Worm (Caenorhabditis elegans) whole organism, young adult: ENCODE measurements around the gene F55G1.6.
A peak's percentile ranks its signal among the peaks of the same experiment; 100 is the strongest.

Source experiments
- B0019.2 ChIP-seq: fragments of 200-800 bp; sonication (Bioruptor generic); conservative IDR thresholded peaks from 2 replicates; pipeline ENCODE4 v1.3.6; 2022; ENCODE audit warnings: missing genetic modification reagents, missing genetic modification characterization, missing compliant biosample characterization
- B0336.3 ChIP-seq: fragments of 200-800 bp; sonication (Bioruptor generic); IDR thresholded peaks from 2 replicates; pipeline ENCODE4 v1.3.6; 2022; ENCODE audit warnings: missing genetic modification characterization, missing compliant biosample characterization
- C17E4.6 ChIP-seq: fragments of 200-800 bp; sonication (Bioruptor generic); IDR thresholded peaks from 2 replicates; pipeline ENCODE4 v1.3.6; 2022; ENCODE audit warnings: missing genetic modification reagents, missing genetic modification characterization, missing compliant biosample characterization
- D2030.7 ChIP-seq: fragments of 200-800 bp; sonication (Bioruptor generic); IDR thresholded peaks from 2 replicates; pipeline ENCODE4 v1.3.6; 2022; ENCODE audit warnings: missing genetic modification reagents, missing genetic modification characterization, missing compliant biosample characterization
- F37B4.10 ChIP-seq: fragments of 200-800 bp; sonication (Bioruptor generic); IDR thresholded peaks from 2 replicates; pipeline ENCODE4 v1.3.6; 2022; ENCODE audit warnings: missing genetic modification characterization, missing compliant biosample characterization
- F39B2.1 ChIP-seq: fragments of 200-800 bp; sonication (Bioruptor generic); IDR thresholded peaks from 2 replicates; pipeline ENCODE4 v1.3.6; 2022; ENCODE audit warnings: missing genetic modification reagents, missing genetic modification characterization, missing compliant biosample characterization
- T26A5.8 ChIP-seq: sonication (generic microtip); optimal IDR thresholded peaks from 2 replicates; lab custom pipeline; 2016; ENCODE audit warnings: missing genetic modification characterization, missing compliant biosample characterization
- Y53G8AR.9 ChIP-seq: fragments of 200-800 bp; sonication (Bioruptor generic); conservative IDR thresholded peaks from 2 replicates; pipeline ENCODE4 v1.3.6; 2022; ENCODE audit warnings: missing genetic modification reagents, missing genetic modification characterization, missing compliant biosample characterization
- Y79H2A.3 ChIP-seq: fragments of 200-800 bp; sonication (Bioruptor generic); conservative IDR thresholded peaks from 2 replicates; pipeline ENCODE4 v1.3.6; 2022; ENCODE audit warnings: missing genetic modification reagents, missing genetic modification characterization, missing compliant biosample characterization
- Y95B8A.8 ChIP-seq: fragments of 200-800 bp; sonication (Bioruptor generic); IDR thresholded peaks from 2 replicates; pipeline ENCODE4 v1.3.6; 2022; ENCODE audit warnings: missing genetic modification reagents, missing genetic modification characterization, missing compliant biosample characterization
- attf-5 ChIP-seq: fragments of 200-800 bp; sonication (Bioruptor generic); optimal IDR thresholded peaks from 2 replicates; lab custom pipeline; 2018; ENCODE audit warnings: mild to moderate bottlenecking, missing genetic modification characterization, missing compliant biosample characterization
- ceh-100 ChIP-seq: fragments of 200-800 bp; sonication (Bioruptor generic); IDR thresholded peaks from 2 replicates; pipeline ENCODE4 v1.3.6; 2022; ENCODE audit warnings: missing genetic modification reagents, missing genetic modification characterization, missing compliant biosample characterization
- ceh-40 ChIP-seq: fragments of 200-800 bp; sonication (Bioruptor generic); IDR thresholded peaks from 2 replicates; pipeline ENCODE4 v1.3.6; 2022; ENCODE audit warnings: missing genetic modification characterization, missing compliant biosample characterization
- ceh-58 ChIP-seq: fragments of 200-800 bp; sonication (Bioruptor generic); IDR thresholded peaks from 2 replicates; pipeline ENCODE4 v1.3.6; 2022; ENCODE audit warnings: missing genetic modification characterization, missing compliant biosample characterization
- chd-7 ChIP-seq: sonication (generic microtip); optimal IDR thresholded peaks from 2 replicates; lab custom pipeline; 2016; ENCODE audit warnings: mild to moderate bottlenecking, missing genetic modification characterization, moderate library complexity, missing compliant biosample characterization
- dox-1 ChIP-seq: fragments of 200-800 bp; sonication (Bioruptor generic); IDR thresholded peaks from 2 replicates; pipeline ENCODE4 v1.3.6; 2022; ENCODE audit warnings: missing genetic modification reagents, missing genetic modification characterization, missing compliant biosample characterization
- egl-18 ChIP-seq: fragments of 200-800 bp; sonication (Bioruptor generic); IDR thresholded peaks from 2 replicates; pipeline ENCODE4 v1.3.6; 2022; ENCODE audit warnings: missing genetic modification reagents, missing genetic modification characterization, missing compliant biosample characterization
- egrh-3 ChIP-seq: fragments of 200-800 bp; sonication (Bioruptor generic); IDR thresholded peaks from 2 replicates; pipeline ENCODE4 v1.3.6; 2022; ENCODE audit warnings: missing genetic modification reagents, missing genetic modification characterization, missing compliant biosample characterization
- ekl-4 ChIP-seq: fragments of 200-800 bp; sonication (Bioruptor generic); IDR thresholded peaks from 2 replicates; pipeline ENCODE4 v1.3.6; 2022; ENCODE audit warnings: missing genetic modification reagents, missing genetic modification characterization, missing compliant biosample characterization
- fkh-3 ChIP-seq: sonication (generic microtip); optimal IDR thresholded peaks from 2 replicates; lab custom pipeline; 2016; ENCODE audit warnings: mild to moderate bottlenecking, missing genetic modification characterization, missing compliant biosample characterization
- hlh-12 ChIP-seq: sonication (generic microtip); optimal IDR thresholded peaks from 2 replicates; lab custom pipeline; 2016; ENCODE audit warnings: missing genetic modification characterization, missing compliant biosample characterization
- hrde-1 ChIP-seq: sonication (generic microtip); optimal IDR thresholded peaks from 2 replicates; lab custom pipeline; 2016; ENCODE audit warnings: missing genetic modification characterization, mild to moderate bottlenecking, missing compliant biosample characterization, moderate library complexity, missing genotype, missing genetic modification reagents, borderline replicate concordance
- hsf-1 ChIP-seq: fragments of 200-800 bp; sonication (Bioruptor generic); IDR thresholded peaks from 2 replicates; pipeline ENCODE4 v1.3.6; 2022; ENCODE audit warnings: missing genetic modification reagents, missing genetic modification characterization, missing compliant biosample characterization
- lag-1 ChIP-seq: fragments of 200-800 bp; sonication (Bioruptor generic); IDR thresholded peaks from 2 replicates; pipeline ENCODE4 v1.3.6; 2022; ENCODE audit warnings: missing genetic modification reagents, missing genetic modification characterization, missing compliant biosample characterization
- let-607 ChIP-seq, 2 experiments: fragments of 200-800 bp in 1 of 2; sonication (Bioruptor generic) in 1 of 2; sonication (generic microtip) in 1 of 2; optimal IDR thresholded peaks; 2 replicates each; lab custom pipeline; 2016 to 2018; ENCODE audit warnings: mild to moderate bottlenecking in 2 of 2, missing compliant biosample characterization in 2 of 2, missing genetic modification characterization in 2 of 2, moderate library complexity in 2 of 2, missing genotype in 1 of 2
- lin-26 ChIP-seq: fragments of 200-800 bp; sonication (Bioruptor generic); IDR thresholded peaks from 2 replicates; pipeline ENCODE4 v1.3.6; 2022; ENCODE audit warnings: missing genetic modification reagents, missing genetic modification characterization, missing compliant biosample characterization
- lsl-1 ChIP-seq: fragments of 200-800 bp; sonication (Bioruptor generic); optimal IDR thresholded peaks from 2 replicates; lab custom pipeline; 2018; ENCODE audit warnings: mild to moderate bottlenecking, missing genetic modification characterization, moderate library complexity, missing compliant biosample characterization
- madf-3 ChIP-seq: fragments of 200-800 bp; sonication (Bioruptor generic); IDR thresholded peaks from 2 replicates; pipeline ENCODE4 v1.3.6; 2022; ENCODE audit warnings: missing genetic modification reagents, missing genetic modification characterization, missing compliant biosample characterization
- madf-6 ChIP-seq: fragments of 200-800 bp; sonication (Bioruptor generic); IDR thresholded peaks from 2 replicates; pipeline ENCODE4 v1.3.6; 2022; ENCODE audit warnings: missing genetic modification reagents, missing genetic modification characterization, missing compliant biosample characterization
- mcd-1 ChIP-seq: fragments of 200-800 bp; sonication (Bioruptor generic); IDR thresholded peaks from 2 replicates; pipeline ENCODE4 v1.3.6; 2022; ENCODE audit warnings: missing genetic modification reagents, missing genetic modification characterization, missing compliant biosample characterization
- pbrm-1 ChIP-seq: fragments of 200-800 bp; sonication (Bioruptor generic); IDR thresholded peaks from 2 replicates; pipeline ENCODE4 v1.3.6; 2022; ENCODE audit warnings: missing genetic modification reagents, missing genetic modification characterization, missing compliant biosample characterization
- rcor-1 ChIP-seq: fragments of 200-800 bp; sonication (Bioruptor generic); IDR thresholded peaks from 2 replicates; pipeline ENCODE4 v1.3.6; 2022; ENCODE audit warnings: missing genetic modification reagents, missing genetic modification characterization, missing compliant biosample characterization
- sdz-38 ChIP-seq: sonication (generic microtip); optimal IDR thresholded peaks from 2 replicates; lab custom pipeline; 2016; ENCODE audit warnings: missing genotype, missing genetic modification characterization, missing compliant biosample characterization
- sptf-2 ChIP-seq: fragments of 200-800 bp; sonication (Bioruptor generic); optimal IDR thresholded peaks from 2 replicates; lab custom pipeline; 2018; ENCODE audit warnings: mild to moderate bottlenecking, missing genetic modification characterization, missing compliant biosample characterization
- tbx-9 ChIP-seq: sonication (generic microtip); optimal IDR thresholded peaks from 2 replicates; lab custom pipeline; 2016; ENCODE audit warnings: borderline replicate concordance, missing genetic modification characterization, inconsistent platforms, missing compliant biosample characterization
- ztf-25 ChIP-seq: fragments of 200-800 bp; sonication (Bioruptor generic); IDR thresholded peaks from 2 replicates; pipeline ENCODE4 v1.3.6; 2022; ENCODE audit warnings: missing genetic modification reagents, missing genetic modification characterization, missing compliant biosample characterization

The F55G1.6 gene

ce11 chrIV:7439377-7439776 is 33.9 kb upstream of the F55G1.6 start:
- TF ChIP-seq F39B2.1 (GFP tag; lab: Robert Waterston, UW) (no peak), C17E4.6 (GFP tag; lab: Robert Waterston, UW) (no peak), chd-7 (no peak), hrde-1 (tag; lab: Kevin White, UChicago) (no peak), attf-5 (GFP tag; lab: Kevin White, UChicago) (no peak), mcd-1 (GFP tag; lab: Robert Waterston, UW) (no peak), egrh-3 (GFP tag; lab: Robert Waterston, UW) (no peak), let-607 (tag; optimal IDR thresholded peaks at IDR 0.05; lab: Kevin White, UChicago) (no peak), sdz-38 (no peak), sptf-2 (GFP tag; lab: Kevin White, UChicago) (no peak), F37B4.10 (no peak), lsl-1 (GFP tag; lab: Kevin White, UChicago) (no peak), fkh-3 (tag; lab: Kevin White, UChicago) (no peak), B0336.3 (GFP tag; lab: Robert Waterston, UW) (no peak), T26A5.8 (tag; lab: Kevin White, UChicago) (no peak), hlh-12 (no peak), lag-1 (no peak), ztf-25 (GFP tag; lab: Robert Waterston, UW) (no peak), tbx-9 (tag; lab: Kevin White, UChicago) (no peak)

ce11 chrIV:7440238-7440637 is 33.1 kb upstream of the F55G1.6 start:
- TF ChIP-seq let-607 (tag; optimal IDR thresholded peaks at IDR 0.05; lab: Kevin White, UChicago) (no peak), ceh-40 (no peak)

- TF ChIP-seq F39B2.1 (GFP tag; lab: Robert Waterston, UW): 0 out of 2 replicates have a peak, but pooled peaks have one; percentile 17
- peak; percentile 93 for TF ChIP-seq pbrm-1 (GFP tag; lab: Robert Waterston, UW)
- peak; percentile 38; the same call in 1 of the 2 replicates for TF ChIP-seq egrh-3 (GFP tag; lab: Robert Waterston, UW)
- peak; percentile 69; the same call in 1 of the 2 replicates for TF ChIP-seq madf-6 (GFP tag; lab: Robert Waterston, UW)
- peak; percentile 38; the same call in 1 of the 2 replicates for TF ChIP-seq D2030.7 (GFP tag; lab: Robert Waterston, UW)
- peak; percentile 86; the same call in 1 of the 2 replicates for TF ChIP-seq ceh-40
- peak; percentile 20; the same call in 1 of the 2 replicates for TF ChIP-seq B0019.2 (GFP tag; lab: Robert Waterston, UW)
- 0 out of 2 replicates have a peak, but pooled peaks have one; percentile 30 for TF ChIP-seq lin-26
- TF ChIP-seq Y53G8AR.9 (GFP tag; lab: Robert Waterston, UW): peak; percentile 71; the same call in 1 of the 2 replicates
- peak; percentile 99 for TF ChIP-seq hsf-1 (GFP tag; lab: Robert Waterston, UW)
- TF ChIP-seq Y95B8A.8 (GFP tag; lab: Robert Waterston, UW): 0 out of 2 replicates have a peak, but pooled peaks have one; percentile 58
- peak; percentile 90 for TF ChIP-seq madf-3
- TF ChIP-seq ceh-58 (GFP tag; lab: Robert Waterston, UW): 0 out of 2 replicates have a peak, but pooled peaks have one; percentile 62
- TF ChIP-seq Y79H2A.3 (GFP tag; lab: Robert Waterston, UW): 0 out of 2 replicates have a peak, but pooled peaks have one; percentile 38
- peak; percentile 71; the same call in 1 of the 2 replicates for TF ChIP-seq egl-18 (GFP tag; lab: Robert Waterston, UW)
- TF ChIP-seq ekl-4 (GFP tag; lab: Robert Waterston, UW): peak; percentile 64
- peak; percentile 58 for TF ChIP-seq rcor-1 (GFP tag; lab: Robert Waterston, UW)
- TF ChIP-seq dox-1: peak; percentile 90
- TF ChIP-seq ceh-100 (GFP tag; lab: Robert Waterston, UW): peak; percentile 61
- TF ChIP-seq, all 124 proteins: peak for 19; not testable (repeated sequence) for 105
Observed at ce11 chrIV:7440985-7441384, 32.3 kb upstream of the F55G1.6 start.
